Fruit fly (Drosophila melanogaster): ENCODE data around the gene cin.

- TF ChIP-seq CG8478 (optimal IDR thresholded peaks at IDR 0.05) (no peak), CTCF (optimal IDR thresholded peaks at IDR 0.05) (no peak)
These were observed 10.2 kb downstream of the cin start for dm6 chrX:265692-266091.

Measured in S2 (cell line).